Worm (Caenorhabditis elegans): Measurements from ENCODE around the gene T16H12.13.

- TF ChIP-seq xnd-1 (tag; optimal IDR thresholded peaks at IDR 0.05) = no peak
- TF ChIP-seq ets-4 (GFP tag; optimal IDR thresholded peaks at IDR 0.05) = no peak
- no peak for TF ChIP-seq hrde-1 (tag; optimal IDR thresholded peaks at IDR 0.05; ENCODE audit: borderline replicate concordance)
- TF ChIP-seq K11D2.4 (GFP tag; IDR thresholded peaks at IDR 0.05) = no peak
Observed at ce11 chrIII:10123586-10124233, 38.5 kb downstream of the T16H12.13 start, which contains the start of gene ttll-4.

Measured in whole organism, young adult.